Fruit fly (Drosophila melanogaster) whole organism, embryonic: ENCODE results near the gene CG5808.

Source experiments
- Atf-2 ChIP-seq: fragments of 200-800 bp; sonication (Bioruptor generic); optimal IDR thresholded peaks from 2 replicates; lab custom pipeline; 2016; ENCODE audit warnings: missing biosample characterization, missing genetic modification characterization
- Bgb ChIP-seq: fragments of 200-800 bp; sonication (Bioruptor generic); IDR thresholded peaks from 2 replicates; pipeline ENCODE4 v1.3.6; 2022; ENCODE audit warnings: missing biosample characterization, missing genetic modification characterization; ENCODE audit not compliant: partially characterized antibody
- CG10147 ChIP-seq: fragments of 200-800 bp; sonication (Bioruptor generic); optimal IDR thresholded peaks from 2 replicates; lab custom pipeline; 2019; ENCODE audit warnings: missing biosample characterization, mild to moderate bottlenecking, missing genetic modification characterization, moderate library complexity
- CG10654 ChIP-seq: fragments of 200-800 bp; sonication (Bioruptor generic); optimal IDR thresholded peaks from 2 replicates; lab custom pipeline; 2016; ENCODE audit warnings: missing biosample characterization, missing genetic modification characterization
- CG10979 ChIP-seq: fragments of 200-800 bp; sonication (Bioruptor generic); optimal IDR thresholded peaks from 2 replicates; lab custom pipeline; 2018; ENCODE audit warnings: missing biosample characterization, mild to moderate bottlenecking, missing genetic modification characterization, moderate library complexity
- CG11560 ChIP-seq: fragments of 200-800 bp; sonication (Bioruptor generic); IDR thresholded peaks from 3 replicates; pipeline ENCODE4 v1.3.6; 2022; ENCODE audit warnings: missing biosample characterization, missing genetic modification characterization
- CG11696 ChIP-seq: fragments of 200-800 bp; sonication (Bioruptor generic); IDR thresholded peaks from 2 replicates; pipeline ENCODE4 v1.3.6; 2022; ENCODE audit warnings: missing biosample characterization, missing genetic modification characterization
- CG12104 ChIP-seq: fragments of 200-800 bp; sonication (Bioruptor generic); optimal IDR thresholded peaks from 3 replicates; lab custom pipeline; 2016; ENCODE audit warnings: missing biosample characterization, missing genetic modification characterization
- CG15696 ChIP-seq: fragments of 200-800 bp; sonication (Bioruptor generic); optimal IDR thresholded peaks from 2 replicates; lab custom pipeline; 2019; ENCODE audit warnings: missing biosample characterization, mild to moderate bottlenecking, missing genetic modification characterization, moderate library complexity
- CG16813 ChIP-seq: fragments of 200-800 bp; sonication (Bioruptor generic); IDR thresholded peaks from 3 replicates; pipeline ENCODE4 v1.3.6; 2022; ENCODE audit warnings: missing biosample characterization, missing genetic modification characterization; ENCODE audit not compliant: partially characterized antibody
- CG18476 ChIP-seq: fragments of 200-800 bp; sonication (Bioruptor generic); optimal IDR thresholded peaks from 2 replicates; lab custom pipeline; 2016; ENCODE audit warnings: missing biosample characterization, mild to moderate bottlenecking, missing genetic modification characterization
- CG30020 ChIP-seq: fragments of 200-800 bp; optimal IDR thresholded peaks from 2 replicates; lab custom pipeline; 2019; ENCODE audit warnings: missing biosample characterization, mild to moderate bottlenecking, missing genetic modification characterization, moderate library complexity
- CG30403 ChIP-seq: fragments of 200-800 bp; sonication (Bioruptor generic); optimal IDR thresholded peaks from 3 replicates; lab custom pipeline; 2016; ENCODE audit warnings: missing biosample characterization, missing genetic modification characterization
- CG32772 ChIP-seq: fragments of 200-800 bp; sonication (Bioruptor generic); IDR thresholded peaks from 2 replicates; pipeline ENCODE4 v1.3.6; 2022; ENCODE audit warnings: missing biosample characterization, missing genetic modification characterization
- CG3281 ChIP-seq: fragments of 200-800 bp; sonication (Bioruptor generic); optimal IDR thresholded peaks from 3 replicates; lab custom pipeline; 2017; ENCODE audit warnings: missing biosample characterization, mild to moderate bottlenecking, missing genetic modification characterization
- CG4854 ChIP-seq: fragments of 200-800 bp; sonication (Bioruptor generic); optimal IDR thresholded peaks from 2 replicates; lab custom pipeline; 2016; ENCODE audit warnings: missing biosample characterization, missing genetic modification characterization, inconsistent platforms
- CG7745 ChIP-seq: fragments of 200-800 bp; sonication (Bioruptor generic); optimal IDR thresholded peaks from 2 replicates; lab custom pipeline; 2018; ENCODE audit warnings: missing biosample characterization, mild to moderate bottlenecking, missing genetic modification characterization, moderate library complexity
- CG7839 ChIP-seq: fragments of 200-800 bp; sonication (Bioruptor generic); optimal IDR thresholded peaks from 3 replicates; lab custom pipeline; 2018; ENCODE audit warnings: missing biosample characterization, mild to moderate bottlenecking, missing genetic modification characterization, moderate library complexity
- CG8290 ChIP-seq, 3 experiments: fragments of 200-800 bp; sonication (Bioruptor generic); optimal IDR thresholded peaks; 2 replicates each; lab custom pipeline; 2016 to 2019; ENCODE audit warnings: missing biosample characterization in 3 of 3, missing genetic modification characterization in 3 of 3, mild to moderate bottlenecking in 2 of 3, moderate library complexity in 1 of 3
- CG8924 ChIP-seq: fragments of 200-800 bp; optimal IDR thresholded peaks from 3 replicates; lab custom pipeline; 2019; ENCODE audit warnings: missing biosample characterization, mild to moderate bottlenecking, missing genetic modification characterization, moderate library complexity
- CG9437 ChIP-seq: fragments of 200-800 bp; sonication (Bioruptor generic); optimal IDR thresholded peaks from 2 replicates; lab custom pipeline; 2018; ENCODE audit warnings: missing biosample characterization, mild to moderate bottlenecking, missing genetic modification characterization
- CoRest ChIP-seq: fragments of 200-800 bp; sonication (Bioruptor generic); optimal IDR thresholded peaks from 3 replicates; lab custom pipeline; 2018; ENCODE audit warnings: missing biosample characterization, mild to moderate bottlenecking, missing genetic modification characterization, moderate library complexity
- Dek ChIP-seq: fragments of 200-800 bp; sonication (Bioruptor generic); optimal IDR thresholded peaks from 3 replicates; lab custom pipeline; 2019; ENCODE audit warnings: missing biosample characterization, mild to moderate bottlenecking, missing genetic modification characterization, moderate library complexity
- Dfd ChIP-seq, 2 experiments: fragments of >200 bp; optimal IDR thresholded peaks; 2 replicates each; lab custom pipeline; 2017; ENCODE audit warnings: missing biosample characterization in 2 of 2, missing genetic modification characterization in 2 of 2
- Ets97D ChIP-seq: fragments of 200-800 bp; sonication (Bioruptor generic); optimal IDR thresholded peaks from 3 replicates; lab custom pipeline; 2016; ENCODE audit warnings: missing biosample characterization, missing genetic modification characterization
- Hmr ChIP-seq: fragments of 200-800 bp; sonication (Bioruptor generic); optimal IDR thresholded peaks from 3 replicates; lab custom pipeline; 2017; ENCODE audit warnings: mild to moderate bottlenecking, missing biosample characterization, missing genetic modification reagents, missing genetic modification characterization
- Hmx ChIP-seq: fragments of 200-800 bp; sonication (Bioruptor generic); optimal IDR thresholded peaks from 2 replicates; lab custom pipeline; 2016; ENCODE audit warnings: missing biosample characterization, missing genetic modification characterization
- Hsf ChIP-seq: fragments of 200-800 bp; sonication (Bioruptor generic); optimal IDR thresholded peaks from 3 replicates; lab custom pipeline; 2016; ENCODE audit warnings: missing biosample characterization, missing genetic modification characterization
- MESR4 ChIP-seq: fragments of 200-800 bp; sonication (Bioruptor generic); optimal IDR thresholded peaks from 2 replicates; lab custom pipeline; 2018; ENCODE audit warnings: missing biosample characterization, mild to moderate bottlenecking, missing genetic modification characterization, moderate library complexity
- Med ChIP-seq: fragments of 200-800 bp; sonication (Bioruptor generic); peaks from one replicate; lab custom pipeline; 2016; ENCODE audit warnings: missing biosample characterization, missing genetic modification characterization, mild to moderate bottlenecking, inconsistent platforms, moderate library complexity
- Meics ChIP-seq: fragments of 200-800 bp; sonication (Bioruptor generic); optimal IDR thresholded peaks from 2 replicates; lab custom pipeline; 2017; ENCODE audit warnings: missing biosample characterization, mild to moderate bottlenecking, missing genetic modification characterization
- Opbp ChIP-seq: fragments of 200-800 bp; sonication (Bioruptor generic); IDR thresholded peaks from 3 replicates; pipeline ENCODE4 v1.3.6; 2022; ENCODE audit warnings: missing biosample characterization, missing genetic modification characterization; ENCODE audit not compliant: partially characterized antibody
- Sox102F ChIP-seq: fragments of 200-800 bp; sonication (Bioruptor generic); optimal IDR thresholded peaks from 2 replicates; lab custom pipeline; 2018; ENCODE audit warnings: missing biosample characterization, mild to moderate bottlenecking, missing genetic modification characterization, moderate library complexity
- Spps ChIP-seq: fragments of 200-800 bp; sonication (Bioruptor generic); optimal IDR thresholded peaks from 2 replicates; lab custom pipeline; 2018; ENCODE audit warnings: missing biosample characterization, mild to moderate bottlenecking, missing genetic modification characterization
- Tbp ChIP-seq: fragments of >200 bp; optimal IDR thresholded peaks from 2 replicates; lab custom pipeline; 2018; ENCODE audit warnings: missing biosample characterization, missing genetic modification characterization
- Xrp1 ChIP-seq: fragments of 200-800 bp; sonication (Bioruptor generic); IDR thresholded peaks from 2 replicates; pipeline ENCODE4 v1.3.6; 2022; ENCODE audit warnings: missing biosample characterization, missing genetic modification characterization
- ac ChIP-seq: fragments of 200-800 bp; sonication (Bioruptor generic); optimal IDR thresholded peaks from 3 replicates; lab custom pipeline; 2017; ENCODE audit warnings: missing biosample characterization, mild to moderate bottlenecking, missing genetic modification characterization
- dpn ChIP-seq, 2 experiments: fragments of 200-800 bp; sonication (Bioruptor generic); optimal IDR thresholded peaks; 3 replicates each; lab custom pipeline; 2016; ENCODE audit warnings: missing biosample characterization in 2 of 2, missing genetic modification characterization in 2 of 2
- gcm2 ChIP-seq: fragments of 200-800 bp; sonication (Bioruptor generic); optimal IDR thresholded peaks from 2 replicates; lab custom pipeline; 2016; ENCODE audit warnings: missing biosample characterization, missing genetic modification characterization
- h ChIP-seq: fragments of >200 bp; optimal IDR thresholded peaks from 2 replicates; lab custom pipeline; 2017
- jigr1 ChIP-seq: fragments of 200-800 bp; sonication (Bioruptor generic); IDR thresholded peaks from 3 replicates; pipeline ENCODE4 v1.3.6; 2022; ENCODE audit warnings: missing biosample characterization, missing genetic modification characterization
- kay ChIP-seq: fragments of 200-800 bp; sonication (Bioruptor generic); optimal IDR thresholded peaks from 2 replicates; lab custom pipeline; 2016; ENCODE audit warnings: missing biosample characterization, missing genetic modification characterization
- lmd ChIP-seq: fragments of 200-800 bp; sonication (Bioruptor generic); IDR thresholded peaks from 2 replicates; pipeline ENCODE4 v1.3.6; 2022; ENCODE audit warnings: missing biosample characterization, missing genetic modification characterization
- mam ChIP-seq: fragments of 200-800 bp; sonication (Bioruptor generic); optimal IDR thresholded peaks from 3 replicates; lab custom pipeline; 2016; ENCODE audit warnings: missing biosample characterization, missing genetic modification characterization
- pzg ChIP-seq: fragments of 200-800 bp; sonication (Bioruptor generic); optimal IDR thresholded peaks from 3 replicates; lab custom pipeline; 2018; ENCODE audit warnings: missing biosample characterization, mild to moderate bottlenecking, missing genetic modification characterization, moderate library complexity
- ro ChIP-seq: fragments of 200-800 bp; sonication (Bioruptor generic); IDR thresholded peaks from 2 replicates; pipeline ENCODE4 v1.3.6; 2022; ENCODE audit warnings: missing biosample characterization, missing genetic modification characterization
- sisA ChIP-seq: fragments of 200-800 bp; sonication (Bioruptor generic); IDR thresholded peaks from 2 replicates; pipeline ENCODE4 v1.3.6; 2022; ENCODE audit warnings: missing biosample characterization, missing genetic modification characterization
- tna ChIP-seq: fragments of 200-800 bp; sonication (Bioruptor generic); IDR thresholded peaks from 2 replicates; pipeline ENCODE4 v1.3.6; 2022; ENCODE audit warnings: missing biosample characterization, missing genetic modification characterization; ENCODE audit not compliant: partially characterized antibody

The CG5808 gene

dm6 chr3R:24816993-24817854, at the start of gene CG5808, which contains the start of gene Saf-B (continued):
- peak; percentile 59 for TF ChIP-seq CG18476
- TF ChIP-seq Ets97D (GFP tag; lab: Kevin White, UChicago), result peak; percentile 26
- TF ChIP-seq CG8924, result peak; percentile 70
- peak in 1 of 2 experiments; percentile 32 for TF ChIP-seq dpn (GFP tag; optimal IDR thresholded peaks at IDR 0.05; lab: Kevin White, UChicago)
- no peak for TF ChIP-seq mam (GFP tag; lab: Kevin White, UChicago)
- TF ChIP-seq CG15696 (tag; lab: Kevin White, UChicago), result peak; percentile 43
- TF ChIP-seq MESR4 (GFP tag; lab: Kevin White, UChicago), result peak; percentile 98
- no peak for TF ChIP-seq CG10147 (GFP tag; lab: Kevin White, UChicago)
- peak; percentile 56 for TF ChIP-seq CG30020 (tag; lab: Kevin White, UChicago)
- TF ChIP-seq Sox102F (GFP tag; lab: Kevin White, UChicago), result no peak
- no peak for TF ChIP-seq CG11696 (GFP tag; lab: Robert Waterston, UW)
- TF ChIP-seq CG11560 (tag; lab: Robert Waterston, UW), result peak; percentile 92
- TF ChIP-seq gcm2, result no peak
- TF ChIP-seq pzg, result peak; percentile 29
- TF ChIP-seq CG3281 (GFP tag; lab: Kevin White, UChicago), result no peak
- TF ChIP-seq tna, result peak; percentile 83
- TF ChIP-seq CG16813 (GFP tag; lab: Robert Waterston, UW), result peak; percentile 90
- peak; percentile 57 for TF ChIP-seq lmd (GFP tag; lab: Robert Waterston, UW)
- no peak for TF ChIP-seq ac
- peak; percentile 74 for TF ChIP-seq CG12104 (GFP tag; lab: Kevin White, UChicago)
- TF ChIP-seq Atf-2 (GFP tag; lab: Kevin White, UChicago), result no peak
- TF ChIP-seq Hmr (GFP tag; lab: Kevin White, UChicago), result no peak
- peak; percentile 8 for TF ChIP-seq Spps (tag; lab: Kevin White, UChicago)
- TF ChIP-seq Tbp (GFP tag; lab: Kevin White, UChicago), result no peak
- no peak for TF ChIP-seq Meics (GFP tag; lab: Kevin White, UChicago)
- peak; percentile 49; the same call in 1 of the 2 replicates for TF ChIP-seq Xrp1 (GFP tag; lab: Robert Waterston, UW)
- TF ChIP-seq Dfd (GFP tag; optimal IDR thresholded peaks at IDR 0.05; lab: Kevin White, UChicago), result no peak
- peak; percentile 80 for TF ChIP-seq Opbp (GFP tag; lab: Robert Waterston, UW)
- TF ChIP-seq Bgb (GFP tag; lab: Robert Waterston, UW), result peak; percentile 76
- no peak for TF ChIP-seq CG7839
- TF ChIP-seq Med (GFP tag; lab: Kevin White, UChicago), result peak; percentile 78
- peak; percentile 65 for TF ChIP-seq CoRest (tag; lab: Kevin White, UChicago)
- peak; percentile 54 for TF ChIP-seq kay (GFP tag; lab: Kevin White, UChicago)
- no peak for TF ChIP-seq CG4854 (GFP tag; lab: Kevin White, UChicago)
- TF ChIP-seq Dek, result peak; percentile 33
- no peak for TF ChIP-seq h
- no peak; the same call in 1 of the 2 replicates for TF ChIP-seq CG32772 (GFP tag; lab: Robert Waterston, UW)
- TF ChIP-seq ro, result no peak
- peak; percentile 57 for TF ChIP-seq CG30403
- peak; percentile 60 for TF ChIP-seq CG10654 (GFP tag; lab: Kevin White, UChicago)
- TF ChIP-seq CG7745, result no peak
- TF ChIP-seq CG9437 (GFP tag; lab: Kevin White, UChicago), result peak; percentile 86
- no peak for TF ChIP-seq Hmx
- TF ChIP-seq CG10979 (tag; lab: Kevin White, UChicago), result peak; percentile 28
- peak; percentile 38 for TF ChIP-seq Hsf
- TF ChIP-seq CG8290 (GFP tag; optimal IDR thresholded peaks at IDR 0.05; lab: Kevin White, UChicago), result peak; percentile 96
- peak in 1 of 2 experiments; percentile 98 for TF ChIP-seq CG8290 (tag; optimal IDR thresholded peaks at IDR 0.05; lab: Kevin White, UChicago)
- TF ChIP-seq sisA (GFP tag; lab: Robert Waterston, UW), result 0 out of 2 replicates have a peak, but pooled peaks have one; percentile 12
- TF ChIP-seq jigr1, result no peak
